Fruit fly (Drosophila melanogaster) ovary, adult (tissue): ENCODE measurements around the gene CG3638.

Experiments
- CG17801 ChIP-seq: fragments of 200-800 bp; optimal IDR thresholded peaks from 2 replicates; lab custom pipeline; 2019; ENCODE audit warnings: missing biosample characterization, mild to moderate bottlenecking, missing genetic modification characterization, moderate library complexity; ENCODE audit not compliant: partially characterized antibody

The CG3638 gene

dm6 chrX:1270183-1270582 is 33.7 kb upstream of the CG3638 start:
- no peak for TF ChIP-seq CG17801 (GFP tag; lab: Kevin White, UChicago)

DNA sequence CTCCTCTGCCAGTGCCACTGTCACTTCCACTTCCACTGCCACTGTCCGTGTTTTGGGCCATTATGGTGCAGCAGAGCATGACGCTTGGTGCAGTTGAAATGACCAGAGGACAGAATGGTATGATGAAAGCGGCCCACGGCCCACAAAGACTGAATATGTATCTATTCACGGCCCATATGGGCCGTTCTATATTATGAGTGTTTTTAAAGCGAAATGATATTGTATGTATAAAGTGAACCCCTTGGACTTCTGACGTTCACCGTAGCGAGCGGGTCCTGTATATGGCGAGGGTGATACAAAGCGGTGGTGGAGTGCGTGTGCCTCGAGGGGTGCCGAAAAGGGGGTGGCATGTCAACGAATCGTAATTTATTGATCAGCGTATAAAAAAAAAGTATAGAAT is 33.2 kb upstream of the CG3638 start:
- TF ChIP-seq CG17801 (GFP tag; lab: Kevin White, UChicago) = no peak

dm6 chrX:1267625-1268024 is 31.1 kb upstream of the CG3638 start:
- no peak for TF ChIP-seq CG17801 (GFP tag; lab: Kevin White, UChicago)

DNA sequence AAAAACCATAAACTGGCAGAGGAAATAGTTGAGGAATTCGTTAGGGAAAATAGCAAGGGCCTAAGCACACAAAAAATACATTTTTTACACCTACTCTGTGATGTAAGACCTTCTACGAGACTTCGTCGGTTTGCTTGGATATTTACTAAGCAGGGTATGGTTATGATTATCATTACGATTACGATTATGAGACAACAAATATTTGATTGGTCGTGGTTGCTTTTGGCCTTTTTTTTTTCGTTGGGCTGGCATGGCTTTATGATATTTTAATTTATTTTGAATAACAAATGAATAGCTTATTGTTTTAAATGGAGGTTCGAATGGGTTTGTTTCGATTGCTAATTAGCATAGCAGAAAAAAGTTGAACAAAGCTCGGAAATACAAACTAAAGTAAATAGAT is 28.1 kb upstream of the CG3638 start:
- no peak for TF ChIP-seq CG17801 (GFP tag; lab: Kevin White, UChicago)

DNA sequence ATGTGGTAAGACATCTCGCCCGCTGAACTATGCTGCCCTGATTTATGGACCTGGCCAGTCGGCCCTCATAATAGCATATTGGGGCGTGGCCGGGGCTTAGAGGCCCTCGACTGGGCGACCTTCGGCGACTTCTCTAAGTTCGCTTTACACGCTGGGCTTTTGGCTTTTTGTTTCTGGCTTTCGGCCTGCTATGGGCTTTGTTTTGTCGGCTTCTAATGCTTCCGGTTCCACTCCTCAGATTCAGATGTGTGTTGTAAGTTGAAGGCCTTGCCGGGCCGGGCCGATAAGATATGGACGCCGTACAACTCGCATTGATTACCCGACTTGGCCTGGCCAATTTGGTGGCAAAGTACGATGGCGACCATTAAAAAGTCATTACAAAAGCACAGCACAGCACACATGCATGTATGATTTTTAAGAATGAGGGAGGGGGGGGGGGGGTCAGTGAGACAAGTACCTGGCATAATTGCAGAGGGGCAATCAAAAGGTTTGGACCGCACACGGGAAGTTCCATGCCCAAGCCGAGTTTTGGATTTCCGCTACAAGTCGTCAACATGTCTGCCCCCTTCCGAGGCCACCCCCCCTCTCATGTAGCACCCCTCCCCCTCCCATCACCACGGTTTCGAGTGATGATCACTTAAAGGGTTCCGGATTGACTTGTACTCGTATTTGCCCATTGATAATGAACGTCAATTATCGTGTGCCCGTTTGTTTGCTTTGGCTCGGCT is 26.2 kb upstream of the CG3638 start:
- TF ChIP-seq CG17801 (GFP tag; lab: Kevin White, UChicago) = no peak

DNA sequence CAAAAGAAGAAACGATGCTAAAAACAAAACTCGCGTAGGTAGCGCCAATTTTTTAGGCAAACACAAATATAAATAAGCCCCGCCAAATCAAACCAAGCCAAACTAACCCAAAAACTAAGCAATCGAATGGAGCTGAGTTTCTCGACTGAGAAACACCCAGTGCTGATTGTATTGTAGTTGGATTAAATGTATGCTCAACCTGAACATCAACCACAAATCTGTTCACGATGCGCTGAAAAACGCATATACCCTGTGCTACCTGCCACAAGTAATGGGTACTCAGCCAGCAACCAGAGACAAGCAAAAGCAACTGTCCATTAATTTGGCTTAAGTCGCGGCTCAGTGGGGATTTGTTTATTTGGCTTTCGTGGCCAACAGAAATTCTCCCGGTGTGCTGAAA is 23.8 kb upstream of the CG3638 start:
- TF ChIP-seq CG17801 (GFP tag; lab: Kevin White, UChicago) = no peak

- no peak for TF ChIP-seq CG17801 (GFP tag; lab: Kevin White, UChicago)
These were observed 20.4 kb upstream of the CG3638 start for dm6 chrX:1256742-1257441.

dm6 chrX:1256131-1256530 is 19.6 kb upstream of the CG3638 start:
- no peak for TF ChIP-seq CG17801 (GFP tag; lab: Kevin White, UChicago)

dm6 chrX:1252961-1253360 is 16.5 kb upstream of the CG3638 start:
- TF ChIP-seq CG17801 (GFP tag; lab: Kevin White, UChicago) = no peak

dm6 chrX:1250104-1250503 is 13.6 kb upstream of the CG3638 start:
- TF ChIP-seq CG17801 (GFP tag; lab: Kevin White, UChicago) = no peak

DNA sequence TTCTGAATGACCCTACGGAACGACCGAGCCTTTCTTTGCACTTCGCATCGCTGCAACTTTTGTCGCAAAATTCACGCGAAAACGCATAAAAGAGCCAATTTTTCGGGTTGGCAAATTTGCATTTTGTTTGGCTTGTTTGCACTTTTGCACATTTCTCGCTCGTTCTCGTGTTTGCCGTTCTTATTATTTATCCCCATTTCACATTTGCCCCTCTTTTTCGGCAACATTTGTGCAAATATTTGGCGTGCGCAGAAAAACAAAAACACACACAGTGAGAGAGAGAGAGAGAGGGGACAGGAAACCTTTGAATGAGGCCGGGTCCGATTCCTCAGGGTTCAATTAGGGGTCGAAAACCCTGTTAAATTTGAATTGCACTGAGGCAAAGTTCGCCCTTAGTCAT is 13.1 kb upstream of the CG3638 start:
- TF ChIP-seq CG17801 (GFP tag; lab: Kevin White, UChicago) = no peak

DNA sequence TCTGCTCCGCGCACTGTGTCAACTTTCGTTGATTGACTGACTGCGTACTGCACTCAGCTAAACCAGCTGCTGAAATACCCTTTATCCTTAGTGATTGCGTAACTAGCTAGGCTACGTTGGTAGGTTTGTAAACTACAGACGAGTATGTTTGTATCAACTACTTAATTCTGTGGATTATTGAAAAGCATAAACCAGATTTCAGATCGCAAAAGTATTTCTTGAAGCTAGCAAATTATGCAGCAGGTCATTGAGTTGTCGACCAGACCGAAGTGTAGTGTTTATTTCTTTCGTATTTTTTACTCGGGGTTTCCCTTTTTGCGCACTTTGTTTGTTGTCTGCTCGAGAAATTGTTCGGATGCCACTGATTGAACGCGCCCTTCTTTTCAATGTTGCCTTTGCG is 12.3 kb upstream of the CG3638 start:
- no peak for TF ChIP-seq CG17801 (GFP tag; lab: Kevin White, UChicago)

dm6 chrX:1242049-1242448 is 5.6 kb upstream of the CG3638 start:
- no peak for TF ChIP-seq CG17801 (GFP tag; lab: Kevin White, UChicago)

DNA sequence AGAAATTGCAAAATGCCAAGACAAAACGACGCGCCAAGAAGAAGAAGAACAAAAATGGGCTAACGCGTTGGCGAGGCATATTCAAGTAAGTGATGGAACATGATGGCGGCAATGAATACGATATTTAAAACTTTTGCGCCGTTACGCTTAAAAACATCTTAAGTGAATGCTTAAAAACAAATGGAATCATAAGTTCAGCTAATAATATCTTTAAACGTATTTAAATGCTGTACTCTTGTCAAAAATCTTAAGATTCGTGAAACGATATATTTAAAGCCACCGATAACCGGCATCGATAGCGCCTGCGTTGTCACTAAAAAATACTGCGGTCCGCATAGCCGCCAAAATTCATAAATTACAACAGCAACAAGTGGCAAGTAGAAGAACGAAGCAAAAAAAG is 3.3 kb upstream of the CG3638 start, which contains the start of gene CG11403:
CG11403 (minus strand) TSS at position 53 of the 400 bp plus-strand sequence.
- TF ChIP-seq CG17801 (GFP tag; lab: Kevin White, UChicago) = no peak

dm6 chrX:1235618-1236006 is 872 bp downstream of the CG3638 start:
- no peak for TF ChIP-seq CG17801 (GFP tag; lab: Kevin White, UChicago)
